Worm (Caenorhabditis elegans): Measurements from ENCODE around the gene F49E8.7.

Gene F49E8.7

ce11 chrIV:7505866-7506488 lies 50.2 kb downstream of the F49E8.7 start (continued):
- peak; percentile 36 for TF ChIP-seq F10E7.11 (tag; optimal IDR thresholded peaks at IDR 0.05)
- no peak for TF ChIP-seq fkh-3 (tag; optimal IDR thresholded peaks at IDR 0.05)
- TF ChIP-seq hrde-1 (tag; optimal IDR thresholded peaks at IDR 0.05; ENCODE audit: borderline replicate concordance), result peak; percentile 78
- TF ChIP-seq rec-8 (tag; optimal IDR thresholded peaks at IDR 0.05), result peak in 1 of 2 experiments; percentile 18
- peak; percentile 88 for TF ChIP-seq repo-1 (tag; optimal IDR thresholded peaks at IDR 0.05)
- peak; percentile 73 for TF ChIP-seq Y95B8A.8 (GFP tag; IDR thresholded peaks at IDR 0.05)
- TF ChIP-seq hmg-1.2 (GFP tag; IDR thresholded peaks at IDR 0.05), result peak; percentile 50
- TF ChIP-seq ZK185.1 (tag; optimal IDR thresholded peaks at IDR 0.05; ENCODE audit: poor library complexity, severe bottlenecking), result peak; percentile 67
- TF ChIP-seq mcd-1 (GFP tag; IDR thresholded peaks at IDR 0.05), result no peak; the same call in none of the 2 replicates
- peak; percentile 19; the same call in 1 of the 2 replicates for TF ChIP-seq lir-1 (GFP tag; conservative IDR thresholded peaks at IDR 0.05)
- TF ChIP-seq madf-10 (tag; optimal IDR thresholded peaks at IDR 0.05), result peak; percentile 52
- TF ChIP-seq tbp1 (GFP tag; optimal IDR thresholded peaks at IDR 0.05), result peak; percentile 39
- peak in 1 of 3 experiments; percentile 20 for TF ChIP-seq lin-35 (GFP tag; optimal IDR thresholded peaks at IDR 0.05)
- no peak for TF ChIP-seq ccch-3 (GFP tag; optimal IDR thresholded peaks at IDR 0.05)
- TF ChIP-seq F52B5.7 (tag; optimal IDR thresholded peaks at IDR 0.05), result peak; percentile 22
- TF ChIP-seq D2030.7 (GFP tag; IDR thresholded peaks at IDR 0.05), result peak; percentile 34; the same call in 1 of the 2 replicates
- TF ChIP-seq snpc-1.3 (tag; optimal IDR thresholded peaks at IDR 0.05; ENCODE audit: insufficient read depth), result peak; percentile 78
- 0 out of 2 replicates have a peak, but pooled peaks have one; percentile 46 for TF ChIP-seq Y79H2A.3 (GFP tag; conservative IDR thresholded peaks at IDR 0.05)
- peak; percentile 67 for TF ChIP-seq hsf-1 (GFP tag; IDR thresholded peaks at IDR 0.05)
- peak; percentile 77 for TF ChIP-seq tlf-1 (GFP tag; optimal IDR thresholded peaks at IDR 0.05)
- TF ChIP-seq unc-130 (GFP tag; optimal IDR thresholded peaks at IDR 0.05), result peak; percentile 20
- no peak for TF ChIP-seq nfya-2 (GFP tag; IDR thresholded peaks at IDR 0.05)
- peak; percentile 15 for TF ChIP-seq mes-4 (tag; optimal IDR thresholded peaks at IDR 0.05)
- TF ChIP-seq C06A6.2 (GFP tag; conservative IDR thresholded peaks at IDR 0.05), result peak; percentile 48; the same call in 1 of the 2 replicates
- TF ChIP-seq attf-3 (GFP tag; conservative IDR thresholded peaks at IDR 0.05), result peak; percentile 25; the same call in 1 of the 2 replicates
- TF ChIP-seq athp-1 (tag; optimal IDR thresholded peaks at IDR 0.05), result peak; percentile 52
- no peak for TF ChIP-seq egrh-3 (GFP tag; IDR thresholded peaks at IDR 0.05)
- no peak for TF ChIP-seq cebp-1 (GFP tag; IDR thresholded peaks at IDR 0.05)
- TF ChIP-seq cebp-1 (tag; optimal IDR thresholded peaks at IDR 0.05), result peak; percentile 65
- peak; percentile 50 for TF ChIP-seq attf-6 (GFP tag; IDR thresholded peaks at IDR 0.05)
- TF ChIP-seq nhr-90 (tag; optimal IDR thresholded peaks at IDR 0.05), result peak; percentile 38
- TF ChIP-seq zim-3 (tag; optimal IDR thresholded peaks at IDR 0.05), result no peak
- no peak for TF ChIP-seq K12H6.12 (tag; optimal IDR thresholded peaks at IDR 0.05)
- TF ChIP-seq lag-1 (GFP tag; IDR thresholded peaks at IDR 0.05), result no peak
- TF ChIP-seq ama-1 (optimal IDR thresholded peaks at IDR 0.05), result peak; percentile 93
- peak; percentile 54 to 70 for TF ChIP-seq ama-1 (GFP tag; optimal IDR thresholded peaks at IDR 0.05)
- peak; percentile 68 for TF ChIP-seq T26A5.8 (tag; optimal IDR thresholded peaks at IDR 0.05)
- TF ChIP-seq mxl-1 (tag; optimal IDR thresholded peaks at IDR 0.05), result peak; percentile 39
- peak; percentile 62 for TF ChIP-seq chd-7 (tag; optimal IDR thresholded peaks at IDR 0.05)
- no peak for TF ChIP-seq snpc-4 (GFP tag; optimal IDR thresholded peaks at IDR 0.05)
- peak in 2 of 4 experiments; percentile 35 to 47 for TF ChIP-seq snpc-4 (tag; optimal IDR thresholded peaks at IDR 0.05)
- peak; percentile 64 for TF ChIP-seq snpc-3.4 (tag; optimal IDR thresholded peaks at IDR 0.05)
- TF ChIP-seq ztf-22 (GFP tag; optimal IDR thresholded peaks at IDR 0.05), result peak; percentile 70
- TF ChIP-seq nhr-27 (tag; optimal IDR thresholded peaks at IDR 0.05), result peak; percentile 54
- no peak for TF ChIP-seq ztf-25 (GFP tag; IDR thresholded peaks at IDR 0.05)
- peak; percentile 19; the same call in 1 of the 2 replicates for TF ChIP-seq let-526 (GFP tag; IDR thresholded peaks at IDR 0.05)
- TF ChIP-seq attf-5 (GFP tag; optimal IDR thresholded peaks at IDR 0.05), result peak; percentile 1

All from whole organism, young adult.